Fruit fly (Drosophila melanogaster): ENCODE data around the gene CG2444.
A peak's percentile ranks its signal among the peaks of the same experiment; 100 is the strongest.
"Not testable (repeated sequence)": the region's sequence is repeated elsewhere in the genome, so short reads cannot be mapped to it uniquely, and the experiment has no call there.

CG2444 gene

DNA sequence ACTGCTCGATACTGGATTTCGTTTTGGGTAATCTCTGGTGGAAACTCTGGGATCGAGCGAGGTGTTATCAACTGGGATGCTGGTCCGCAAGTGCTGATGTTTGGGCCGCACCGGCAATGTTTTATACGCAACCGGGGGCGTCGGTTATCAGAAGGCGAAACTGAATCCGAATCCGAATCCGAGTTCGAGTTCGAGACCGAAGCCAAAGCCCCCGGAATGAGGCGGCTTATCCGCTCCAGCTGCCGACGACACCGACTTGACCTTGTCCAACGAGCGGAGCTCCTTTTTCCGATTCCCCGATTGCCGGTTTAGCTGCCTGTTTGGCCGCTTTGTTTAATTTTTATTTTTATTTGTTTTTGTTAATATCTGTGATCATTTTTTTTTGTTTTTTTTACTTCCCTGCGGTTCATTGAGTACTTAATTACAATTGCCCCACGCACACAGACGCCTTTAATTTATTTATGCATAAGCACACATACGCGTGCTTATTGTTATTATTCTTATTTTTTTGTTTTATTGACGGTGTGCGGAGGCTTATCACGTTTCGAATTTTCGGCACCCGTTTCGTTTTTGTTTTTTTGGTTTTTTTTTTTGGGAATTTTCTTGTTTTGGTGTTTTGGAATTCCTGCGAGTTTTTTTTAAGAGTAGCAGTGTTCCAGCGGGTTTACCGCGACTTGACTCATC lies at the start of gene CG2444:
TSS of gene CG2444 (minus strand) at position 372 of the 684 bp plus-strand sequence.
- TF ChIP-seq psq (optimal IDR thresholded peaks at IDR 0.05), result no peak
- no peak for TF ChIP-seq h (optimal IDR thresholded peaks at IDR 0.05)
- no peak for TF ChIP-seq Myc (optimal IDR thresholded peaks at IDR 0.05)
- TF ChIP-seq Sin3A (optimal IDR thresholded peaks at IDR 0.05), result no peak

dm6 chrX:11753973-11754372 lies 48.9 kb upstream of the CG2444 start, which contains the start of gene m:
Gene m, plus strand, starts transcription at chrX:11754273.
- TF ChIP-seq Myc, Sin3A, psq (optimal IDR thresholded peaks at IDR 0.05): not testable (repeated sequence)

dm6 chrX:11736421-11736820 lies 31.3 kb upstream of the CG2444 start:
- TF ChIP-seq psq (optimal IDR thresholded peaks at IDR 0.05), result no peak
- no peak for TF ChIP-seq h (optimal IDR thresholded peaks at IDR 0.05)

DNA sequence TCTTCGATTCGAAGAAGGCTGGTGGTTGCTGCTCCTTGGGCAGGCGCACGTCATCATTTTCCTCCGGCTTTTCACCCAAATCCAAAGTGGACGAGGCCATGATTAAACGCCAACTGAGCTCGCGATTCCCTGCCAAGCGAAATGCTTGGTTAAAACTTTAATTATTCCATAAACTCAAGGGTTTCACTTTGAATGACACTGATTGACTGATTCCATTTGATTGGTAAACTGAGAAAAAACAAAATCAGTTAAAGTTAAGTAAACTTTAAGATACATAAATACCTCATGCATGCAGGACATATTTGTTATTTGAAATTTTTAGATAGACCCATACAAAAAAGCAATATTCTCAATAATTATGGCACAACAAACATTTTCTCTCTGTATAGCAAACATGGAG lies 28.7 kb upstream of the CG2444 start, which contains the start of gene inaF-A:
TSS of gene inaF-A (minus strand) at position 101 of the 400 bp plus-strand sequence.
- TF ChIP-seq h (optimal IDR thresholded peaks at IDR 0.05) (no peak), insv (optimal IDR thresholded peaks at IDR 0.05) (no peak), psq (optimal IDR thresholded peaks at IDR 0.05) (no peak), Myc (optimal IDR thresholded peaks at IDR 0.05) (no peak), ttk (optimal IDR thresholded peaks at IDR 0.05) (no peak), Sin3A (optimal IDR thresholded peaks at IDR 0.05) (no peak)

DNA sequence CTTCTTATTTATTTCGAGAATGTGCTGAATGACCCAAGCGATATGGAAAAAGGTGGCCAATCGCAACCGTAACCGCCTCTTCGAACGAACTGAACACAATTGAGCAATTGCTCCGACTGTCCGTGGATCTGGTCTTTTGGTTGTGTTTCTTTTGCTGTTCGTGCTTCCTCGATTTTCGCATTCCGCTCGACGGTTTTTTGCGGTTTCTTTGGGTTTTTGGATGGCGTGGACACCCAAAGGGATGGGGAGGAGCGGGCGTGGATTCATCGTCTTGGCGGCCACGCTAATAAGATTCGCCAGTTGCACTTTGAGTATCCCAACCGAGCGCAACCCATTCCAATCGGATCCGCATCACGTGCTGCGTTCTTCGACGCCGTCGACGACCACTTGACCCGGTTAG lies 27.6 kb upstream of the CG2444 start, which contains the start of gene inaF-B:
TSS of gene inaF-B (minus strand) at position 101 of the 400 bp plus-strand sequence.
- TF ChIP-seq ttk (optimal IDR thresholded peaks at IDR 0.05) (no peak), Sin3A (optimal IDR thresholded peaks at IDR 0.05) (no peak), h (optimal IDR thresholded peaks at IDR 0.05) (no peak)

DNA sequence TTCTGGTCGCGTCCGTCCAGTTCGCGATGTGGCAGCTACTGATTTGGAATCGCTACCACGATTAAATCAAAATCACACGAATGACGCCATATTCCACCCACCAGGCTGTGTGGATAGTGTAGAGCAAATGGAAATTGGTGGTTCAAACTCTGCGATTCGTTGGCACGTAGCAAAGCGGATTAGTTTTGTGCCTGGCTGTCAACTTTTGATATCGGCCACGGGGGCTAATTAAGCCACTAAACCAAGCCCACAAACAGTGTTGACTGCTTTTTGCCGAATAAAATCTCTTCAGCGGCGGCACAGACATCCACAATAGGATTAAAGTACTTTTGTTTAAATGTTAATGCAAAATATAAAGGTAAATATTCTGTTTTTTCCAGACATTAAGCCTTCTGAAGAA lies 26.6 kb upstream of the CG2444 start, which contains the start of gene inaF-C:
TSS of gene inaF-C (minus strand) at position 101 of the 400 bp plus-strand sequence.
- TF ChIP-seq psq (optimal IDR thresholded peaks at IDR 0.05) (no peak), Myc (optimal IDR thresholded peaks at IDR 0.05) (no peak), h (optimal IDR thresholded peaks at IDR 0.05) (no peak), ttk (optimal IDR thresholded peaks at IDR 0.05) (no peak)

- TF ChIP-seq Myc (optimal IDR thresholded peaks at IDR 0.05) (no peak), ttk (optimal IDR thresholded peaks at IDR 0.05) (no peak)
Measured at dm6 chrX:11729993-11730392, 24.9 kb upstream of the CG2444 start.

- TF ChIP-seq Sin3A (optimal IDR thresholded peaks at IDR 0.05), result no peak
- no peak for TF ChIP-seq insv (optimal IDR thresholded peaks at IDR 0.05)
- TF ChIP-seq psq (optimal IDR thresholded peaks at IDR 0.05), result no peak
- TF ChIP-seq Myc (optimal IDR thresholded peaks at IDR 0.05), result no peak
- TF ChIP-seq h (optimal IDR thresholded peaks at IDR 0.05), result no peak
- TF ChIP-seq ttk (optimal IDR thresholded peaks at IDR 0.05), result no peak
Measured at dm6 chrX:11728999-11729398, 23.9 kb upstream of the CG2444 start, which contains the start of gene inaF-D. Gene inaF-D, minus strand, starts transcription at chrX:11729099.

DNA sequence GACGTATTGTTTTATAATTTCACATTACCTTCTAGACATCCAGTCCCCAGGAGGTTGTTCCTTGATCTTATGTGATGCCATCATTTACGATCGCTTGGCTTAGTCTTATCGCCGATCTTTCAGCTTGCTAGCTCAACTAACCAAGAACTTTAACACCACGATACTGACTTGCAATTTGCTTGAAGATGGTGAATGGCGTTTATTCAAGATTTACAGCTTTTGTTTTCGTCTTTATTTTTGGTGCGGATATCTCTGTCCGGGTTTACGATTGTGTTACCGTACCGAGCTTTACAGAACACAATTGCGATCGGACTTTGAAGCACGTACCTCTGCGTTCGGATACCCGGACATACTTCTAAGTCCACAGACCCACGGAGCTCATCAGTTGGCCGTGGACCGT lies 18.8 kb upstream of the CG2444 start, which contains the start of gene CG15221:
TSS of gene CG15221 (plus strand) at position 301 of the 400 bp plus-strand sequence.
- no peak for TF ChIP-seq h (optimal IDR thresholded peaks at IDR 0.05)

- no peak for TF ChIP-seq insv (optimal IDR thresholded peaks at IDR 0.05)
Measured at dm6 chrX:11720138-11720537, 15.0 kb upstream of the CG2444 start, which contains the start of gene Tango10. Gene Tango10, plus strand, starts transcription at chrX:11720245.

DNA sequence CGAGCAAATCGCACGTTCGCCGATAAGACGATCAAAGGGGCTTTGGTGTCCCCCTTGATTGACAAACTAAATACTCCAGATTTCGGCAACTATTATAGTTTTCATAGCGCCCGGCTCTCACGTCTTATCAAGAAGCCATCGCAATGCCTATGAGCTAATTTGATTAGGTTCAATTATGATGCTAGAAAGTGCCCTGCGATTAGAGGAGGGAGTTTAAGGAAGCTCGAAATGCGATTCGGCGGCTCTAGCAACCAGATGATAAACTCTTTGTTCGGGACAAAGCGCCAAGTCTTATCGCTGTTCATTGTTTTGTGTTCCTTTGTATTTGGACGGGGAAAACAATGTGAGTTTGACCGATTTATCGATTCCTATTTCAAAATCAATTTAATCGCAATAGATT lies 12.8 kb upstream of the CG2444 start:
- no peak for TF ChIP-seq Sin3A (optimal IDR thresholded peaks at IDR 0.05)
- TF ChIP-seq ttk (optimal IDR thresholded peaks at IDR 0.05), result no peak
- TF ChIP-seq insv (optimal IDR thresholded peaks at IDR 0.05), result no peak
- no peak for TF ChIP-seq psq (optimal IDR thresholded peaks at IDR 0.05)
- TF ChIP-seq Myc (optimal IDR thresholded peaks at IDR 0.05), result no peak
- TF ChIP-seq h (optimal IDR thresholded peaks at IDR 0.05), result no peak

DNA sequence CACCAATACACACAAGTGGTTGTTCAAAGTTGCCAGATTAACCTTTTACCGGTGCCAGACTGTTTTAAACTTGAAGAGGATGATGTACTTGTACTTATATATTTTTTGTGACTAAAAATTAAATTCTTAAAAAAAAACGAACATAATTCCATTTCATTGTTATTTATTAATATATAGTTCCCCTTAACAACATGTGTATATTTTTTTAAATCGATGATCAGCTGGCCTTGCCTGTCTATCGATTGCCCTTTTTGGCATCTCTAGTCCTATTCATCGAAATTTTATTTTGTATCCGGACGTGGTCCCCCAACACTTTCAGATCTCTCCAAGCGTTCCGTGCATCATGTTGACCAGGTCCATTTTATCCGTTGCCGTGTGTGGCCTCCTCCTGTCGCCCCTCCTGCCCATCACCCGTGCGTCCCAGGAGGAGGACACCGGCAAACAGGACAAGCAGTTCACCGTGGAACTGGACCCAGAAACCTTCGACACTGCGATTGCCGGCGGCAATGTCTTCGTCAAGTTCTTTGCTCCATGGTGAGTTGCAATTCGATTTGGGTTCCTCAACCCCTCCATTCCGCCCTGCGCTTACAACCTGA lies 11.7 kb upstream of the CG2444 start, which contains the start of gene prtp:
TSS of gene prtp (plus strand) at position 26 of the 596 bp plus-strand sequence.
- TF ChIP-seq h (optimal IDR thresholded peaks at IDR 0.05), result no peak
- no peak for TF ChIP-seq Sin3A (optimal IDR thresholded peaks at IDR 0.05)
- TF ChIP-seq Myc (optimal IDR thresholded peaks at IDR 0.05), result no peak
- TF ChIP-seq ttk (optimal IDR thresholded peaks at IDR 0.05), result no peak
- TF ChIP-seq psq (optimal IDR thresholded peaks at IDR 0.05), result no peak
- no peak for TF ChIP-seq insv (optimal IDR thresholded peaks at IDR 0.05)

DNA sequence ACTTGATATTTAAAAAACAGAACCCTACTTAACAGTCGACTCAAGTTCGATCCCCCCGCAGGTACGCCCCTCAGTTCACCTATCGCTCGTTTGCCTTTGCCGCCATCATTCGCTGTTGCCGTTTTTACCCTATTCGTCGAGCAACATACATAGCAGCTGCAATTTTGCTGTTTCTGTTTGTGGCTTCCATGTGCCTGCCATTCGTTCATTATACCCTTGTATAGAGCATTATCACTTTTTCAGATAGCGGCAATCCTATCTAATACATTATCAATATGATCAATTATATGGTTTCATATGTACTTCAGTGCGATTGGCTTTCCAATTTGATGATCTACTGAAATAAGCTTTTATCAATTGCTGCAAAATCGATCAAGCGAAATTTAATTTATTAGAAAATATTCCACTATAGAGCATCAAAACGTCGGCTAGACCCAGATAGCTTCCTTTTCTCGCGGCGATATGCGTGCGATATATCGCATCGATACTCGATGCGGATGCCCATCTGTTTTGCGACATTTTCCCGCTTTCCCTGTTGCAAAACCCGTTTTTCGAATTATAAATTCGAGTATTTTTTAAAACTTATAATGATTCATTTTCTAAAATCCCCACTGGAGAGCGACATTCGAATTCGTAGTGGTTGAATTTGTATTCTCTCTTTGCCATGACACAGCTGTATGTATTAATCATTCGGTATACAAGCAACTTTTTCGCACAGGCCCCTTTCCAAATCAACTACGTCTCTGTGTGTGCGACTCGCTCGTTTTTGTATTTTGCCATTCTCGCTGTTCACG lies 11.0 kb upstream of the CG2444 start:
- no peak for TF ChIP-seq Sin3A (optimal IDR thresholded peaks at IDR 0.05)
- TF ChIP-seq psq (optimal IDR thresholded peaks at IDR 0.05), result peak; percentile 69

All from Kc167 (cell line).